Fruit fly (Drosophila melanogaster) S2 (cell line): ENCODE data around the gene IA-2.

Experiments
- CG8478 ChIP-seq: fragments of >200 bp; optimal IDR thresholded peaks from 2 replicates; lab custom pipeline; 2018
- CTCF ChIP-seq, 2 experiments: fragments of >200 bp; optimal IDR thresholded peaks; 2 replicates each; lab custom pipeline; 2018

DNA sequence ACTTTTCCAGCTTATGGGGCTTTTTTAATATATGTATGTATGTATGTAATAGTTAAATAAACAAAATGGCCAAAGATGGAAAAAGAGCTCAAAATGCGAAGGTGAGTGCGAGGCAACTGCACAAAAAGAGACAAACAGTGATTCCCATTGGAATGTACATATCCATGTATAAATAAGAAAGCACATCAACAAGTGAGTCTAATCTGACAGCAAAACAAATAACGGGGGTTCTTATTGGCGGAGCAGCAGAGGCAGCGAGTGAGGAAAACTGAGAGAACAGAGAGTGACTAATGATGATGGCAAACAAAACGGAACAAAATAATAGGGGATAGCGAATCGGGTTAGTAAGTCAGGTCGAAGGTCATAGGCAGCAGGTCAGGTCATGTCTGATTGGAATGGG, 73.7 kb downstream of the IA-2 start:
- TF ChIP-seq CG8478 (lab: Kevin White, UChicago) (no peak), CTCF (optimal IDR thresholded peaks at IDR 0.05; lab: Kevin White, UChicago) (no peak)
